Worm (Caenorhabditis elegans) whole organism, dauer: ENCODE measurements around the gene sams-3.

Experiments used
- unc-62 ChIP-seq: sonication (generic microtip); optimal IDR thresholded peaks from 2 replicates; lab custom pipeline; 2017; ENCODE audit warnings: missing biosample characterization, missing genetic modification reagents, missing genetic modification characterization

Gene sams-3

ce11 chrIV:5884500-5884899, 36.0 kb downstream of the sams-3 start, which contains the start of gene H04M03.11:
Gene H04M03.11, minus strand, starts transcription at chrIV:5884600.
- TF ChIP-seq unc-62: no peak

ce11 chrIV:5885180-5885887, 36.9 kb downstream of the sams-3 start, which contains the start of gene glf-1:
Gene glf-1, plus strand, starts transcription at chrIV:5885835.
- TF ChIP-seq unc-62: no peak

DNA sequence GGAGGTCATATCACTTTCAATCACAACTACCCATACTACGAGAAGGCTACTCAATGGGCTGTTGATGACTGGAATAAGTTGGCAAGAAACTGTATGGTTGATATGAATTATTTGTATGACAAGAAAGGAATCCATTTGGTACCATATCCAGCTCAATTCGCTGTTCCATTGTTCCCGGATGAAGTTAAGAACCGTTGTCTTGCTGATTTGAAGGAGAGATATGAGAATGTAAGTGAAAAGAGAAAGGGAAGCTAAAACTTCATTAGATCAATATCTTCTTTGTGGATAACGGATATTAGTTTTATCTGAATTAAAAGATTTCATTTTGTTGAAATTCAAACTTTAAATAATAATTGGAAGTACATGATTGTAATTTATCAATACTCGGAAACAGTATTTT, 38.1 kb downstream of the sams-3 start:
- no peak for TF ChIP-seq unc-62

- TF ChIP-seq unc-62: no peak
These were observed 42.8 kb downstream of the sams-3 start, which contains the start of gene H04M03.3 for ce11 chrIV:5891265-5891664. Gene H04M03.3, plus strand, starts transcription at chrIV:5891565.

DNA sequence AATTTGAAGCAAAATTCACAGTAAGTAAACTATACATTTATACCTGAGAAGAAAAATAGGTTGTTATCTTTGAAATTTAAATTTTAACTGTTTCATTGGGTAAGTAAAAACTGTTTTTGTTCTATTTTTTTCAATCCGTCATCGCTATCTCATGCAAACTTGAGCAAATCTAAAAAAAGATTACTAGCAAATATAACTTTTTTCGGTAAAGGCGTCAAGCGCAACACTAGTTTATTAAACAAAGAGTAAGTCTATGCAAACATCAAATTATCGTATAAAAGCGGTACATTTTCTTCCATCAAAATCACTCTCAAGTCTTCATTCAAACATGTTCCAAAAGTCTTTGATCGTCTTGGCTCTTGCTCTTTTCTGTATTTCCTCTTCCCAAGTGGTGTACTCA, 46.7 kb downstream of the sams-3 start, which contains the start of gene nspb-6:
nspb-6 (plus strand) TSS at position 301 of the 400 bp plus-strand sequence.
- TF ChIP-seq unc-62: no peak

DNA sequence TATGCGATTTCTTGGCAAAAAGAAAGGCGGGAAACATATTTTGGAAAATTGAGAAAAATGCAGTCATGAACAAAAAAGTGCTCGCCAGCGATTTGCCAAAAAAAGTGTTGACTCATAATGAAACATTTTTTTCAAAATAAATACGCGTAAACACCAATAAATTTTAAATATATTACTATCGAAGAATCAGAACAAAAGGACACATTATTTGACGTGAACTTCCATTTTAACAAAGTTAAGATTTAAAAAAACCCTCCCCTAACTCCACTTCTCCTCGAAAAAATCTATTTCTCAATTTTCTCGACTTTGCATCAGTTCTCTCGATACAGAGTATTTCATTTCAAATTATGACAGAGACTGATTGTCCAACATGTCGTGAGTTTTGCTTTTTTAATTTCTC, 47.9 kb downstream of the sams-3 start, which contains the start of gene pck-3:
pck-3 (plus strand) TSS at position 301 of the 400 bp plus-strand sequence.
- TF ChIP-seq unc-62: no peak
